Worm (Caenorhabditis elegans): ENCODE data around the gene M04D8.7.
A peak's percentile ranks its signal among the peaks of the same experiment; 100 is the strongest.

The M04D8.7 gene

DNA sequence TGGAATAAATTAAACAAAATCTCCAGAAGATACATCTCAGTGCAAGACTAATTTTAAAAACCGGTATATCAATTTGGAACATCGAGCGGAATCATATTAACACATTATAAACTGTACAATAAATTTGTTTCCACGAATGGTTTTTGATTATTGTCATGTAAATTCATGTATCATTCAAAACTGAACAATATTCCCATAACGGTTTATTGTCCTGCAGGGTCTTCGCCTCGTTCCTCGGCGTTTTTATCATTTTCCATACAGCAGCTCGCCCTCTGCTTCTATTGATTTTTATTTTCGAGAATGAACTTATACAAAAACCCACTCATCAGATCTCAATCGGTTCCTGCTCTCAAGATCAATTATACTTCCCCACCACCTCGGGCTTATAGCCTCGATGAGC lies 21.8 kb downstream of the M04D8.7 start, which contains the start of gene T16G12.8 (continued):
- no peak for TF ChIP-seq bed-2 (GFP tag; IDR thresholded peaks at IDR 0.05)

DNA sequence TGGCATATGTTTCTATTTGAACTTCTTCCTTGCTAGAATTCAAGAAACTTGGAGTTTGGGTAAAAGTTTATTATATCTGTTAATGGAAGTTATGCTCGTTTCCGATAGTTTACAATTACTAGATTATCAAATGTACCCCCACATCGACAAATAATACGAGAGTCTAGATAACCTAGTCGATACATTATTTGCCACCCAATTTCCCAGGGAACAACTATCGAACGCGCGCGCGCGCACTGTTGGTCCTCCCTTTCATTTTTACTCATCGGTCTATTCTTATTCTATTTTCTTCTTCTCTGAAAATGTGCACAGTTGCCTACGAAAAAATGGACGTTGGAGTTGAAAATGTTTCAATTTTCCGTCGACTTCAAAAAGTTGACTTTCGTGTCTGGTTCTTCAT lies 23.3 kb downstream of the M04D8.7 start, which contains the start of gene T16G12.13:
T16G12.13 (plus strand) TSS at position 293 of the 400 bp plus-strand sequence.
- TF ChIP-seq Y53F4B.3 (GFP tag; IDR thresholded peaks at IDR 0.05) (no peak), dpff-1 (tag; optimal IDR thresholded peaks at IDR 0.05) (no peak), madf-6 (GFP tag; IDR thresholded peaks at IDR 0.05) (peak; percentile 37; the same call in 1 of the 2 replicates), mxl-1 (tag; optimal IDR thresholded peaks at IDR 0.05) (no peak), pha-4 (tag; optimal IDR thresholded peaks at IDR 0.05) (no peak), aptf-2 (GFP tag; conservative IDR thresholded peaks at IDR 0.05) (peak; percentile 91), efl-1 (GFP tag; optimal IDR thresholded peaks at IDR 0.05) (peak; percentile 31)

DNA sequence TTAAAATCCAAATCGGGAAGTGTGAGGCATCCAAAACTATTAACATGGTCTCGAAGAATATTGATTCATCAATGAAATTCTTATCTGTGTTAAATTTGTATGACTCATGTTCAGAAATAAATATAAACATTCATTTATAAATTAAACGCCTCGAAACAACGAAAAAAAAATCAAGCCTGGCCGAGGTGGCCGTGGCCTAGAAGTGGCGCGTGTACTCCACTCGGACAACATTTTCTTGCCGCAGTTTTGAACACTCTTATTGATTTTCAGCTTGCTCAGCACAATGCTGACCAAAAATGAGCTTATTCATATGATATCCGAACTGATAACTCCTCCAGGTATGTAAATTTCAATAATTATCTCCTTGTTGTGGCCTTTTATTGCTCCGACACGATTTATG lies 26.9 kb downstream of the M04D8.7 start, which contains the start of gene ekl-6:
ekl-6 (plus strand) TSS at position 265 of the 400 bp plus-strand sequence.
- TF ChIP-seq nhr-90 (tag; optimal IDR thresholded peaks at IDR 0.05) (no peak), zfh-2 (GFP tag; conservative IDR thresholded peaks at IDR 0.05) (no peak), snpc-1.1 (tag; optimal IDR thresholded peaks at IDR 0.05; ENCODE audit: insufficient read depth) (no peak), ceh-91 (GFP tag; IDR thresholded peaks at IDR 0.05) (peak; percentile 42; the same call in 1 of the 2 replicates), hlh-12 (tag; optimal IDR thresholded peaks at IDR 0.05) (no peak), dox-1 (GFP tag; IDR thresholded peaks at IDR 0.05) (no peak; the same call in 1 of the 2 replicates), B0035.1 (tag; optimal IDR thresholded peaks at IDR 0.05) (no peak), aptf-2 (GFP tag; conservative IDR thresholded peaks at IDR 0.05) (0 out of 2 replicates have a peak, but pooled peaks have one; percentile 9), F23B12.7 (tag; optimal IDR thresholded peaks at IDR 0.05; ENCODE audit: insufficient read depth) (no peak), unc-130 (GFP tag; optimal IDR thresholded peaks at IDR 0.05) (peak; percentile 79), ztf-28 (GFP tag; IDR thresholded peaks at IDR 0.05) (no peak), B0019.2 (GFP tag; conservative IDR thresholded peaks at IDR 0.05) (0 out of 2 replicates have a peak, but pooled peaks have one; percentile 23), lsl-1 (GFP tag; optimal IDR thresholded peaks at IDR 0.05) (peak; percentile 4), B0261.1 (tag; optimal IDR thresholded peaks at IDR 0.05) (no peak), chd-7 (tag; optimal IDR thresholded peaks at IDR 0.05) (no peak), lin-54 (GFP tag; optimal IDR thresholded peaks at IDR 0.05) (no peak), Y79H2A.3 (GFP tag; conservative IDR thresholded peaks at IDR 0.05) (no peak), ekl-4 (GFP tag; IDR thresholded peaks at IDR 0.05) (no peak), lin-26 (GFP tag; IDR thresholded peaks at IDR 0.05) (no peak), ztf-18 (tag; optimal IDR thresholded peaks at IDR 0.05) (peak; percentile 6), lsy-27 (tag; optimal IDR thresholded peaks at IDR 0.05; ENCODE audit: borderline replicate concordance, insufficient read depth) (no peak), die-1 (tag; optimal IDR thresholded peaks at IDR 0.05) (no peak), ceh-27 (GFP tag; optimal IDR thresholded peaks at IDR 0.05) (peak; percentile 67), cebp-2 (GFP tag; IDR thresholded peaks at IDR 0.05) (no peak), egrh-3 (GFP tag; IDR thresholded peaks at IDR 0.05) (no peak), mcd-1 (GFP tag; IDR thresholded peaks at IDR 0.05) (peak; percentile 55), attf-5 (GFP tag; optimal IDR thresholded peaks at IDR 0.05) (peak; percentile 44), rec-8 (tag; optimal IDR thresholded peaks at IDR 0.05) (peak in 1 of 2 experiments; percentile 58), F10E7.11 (tag; optimal IDR thresholded peaks at IDR 0.05) (no peak), ztf-22 (GFP tag; optimal IDR thresholded peaks at IDR 0.05) (no peak), ztf-6 (GFP tag; IDR thresholded peaks at IDR 0.05) (0 out of 2 replicates have a peak, but pooled peaks have one; percentile 6), K11D2.4 (GFP tag; IDR thresholded peaks at IDR 0.05) (no peak), lir-1 (GFP tag; conservative IDR thresholded peaks at IDR 0.05) (0 out of 2 replicates have a peak, but pooled peaks have one; percentile 39), lag-1 (GFP tag; IDR thresholded peaks at IDR 0.05) (no peak), madf-10 (tag; optimal IDR thresholded peaks at IDR 0.05) (no peak), pha-4 (tag; optimal IDR thresholded peaks at IDR 0.05) (no peak), let-526 (GFP tag; IDR thresholded peaks at IDR 0.05) (no peak), sea-2 (GFP tag; IDR thresholded peaks at IDR 0.05) (no peak)
